Worm (Caenorhabditis elegans): ENCODE results near the gene F46B3.16.

DNA sequence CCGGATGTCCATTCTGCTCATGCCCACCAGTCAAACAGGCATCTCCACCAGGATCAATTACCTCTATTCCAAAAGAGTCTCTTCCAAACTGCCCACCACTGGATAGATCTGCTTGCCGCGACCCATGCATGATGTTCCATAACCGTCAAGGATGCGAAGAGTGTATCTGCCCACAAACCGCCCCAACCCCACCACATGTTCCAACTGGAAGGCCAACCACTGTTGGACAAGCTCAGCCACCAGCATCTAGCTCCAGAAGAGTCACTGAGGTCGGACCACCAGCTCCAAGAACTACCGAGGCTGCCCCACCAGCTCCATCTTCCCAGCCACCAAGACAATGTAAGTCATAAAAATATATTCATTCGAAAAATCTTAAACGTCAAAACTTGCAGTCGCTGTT lies 36.2 kb downstream of the F46B3.16 start:
- TF ChIP-seq lin-39 (tag; optimal IDR thresholded peaks at IDR 0.05) = no peak
- TF ChIP-seq ama-1 (optimal IDR thresholded peaks at IDR 0.05) = no peak
- no peak for TF ChIP-seq nhr-12 (tag; optimal IDR thresholded peaks at IDR 0.05)
- no peak for TF ChIP-seq nhr-10 (tag; optimal IDR thresholded peaks at IDR 0.05)
- TF ChIP-seq unc-62 (GFP tag; optimal IDR thresholded peaks at IDR 0.05) = no peak
- TF ChIP-seq zag-1 (tag; optimal IDR thresholded peaks at IDR 0.05) = no peak
- TF ChIP-seq ztf-4 (tag; optimal IDR thresholded peaks at IDR 0.05) = no peak
- no peak for TF ChIP-seq nhr-237 (tag; optimal IDR thresholded peaks at IDR 0.05)
- TF ChIP-seq lsy-2 (tag; optimal IDR thresholded peaks at IDR 0.05) = no peak
- TF ChIP-seq blmp-1 (tag; optimal IDR thresholded peaks at IDR 0.05; ENCODE audit: insufficient read depth) = no peak

All from whole organism, L2 larva.